Worm (Caenorhabditis elegans): Measurements from ENCODE around the gene F13A7.12.

- TF ChIP-seq snpc-4 (tag; optimal IDR thresholded peaks at IDR 0.05) (no peak), egl-27 (tag; optimal IDR thresholded peaks at IDR 0.05) (no peak), nhr-11 (tag; optimal IDR thresholded peaks at IDR 0.05) (no peak), crh-2 (tag; optimal IDR thresholded peaks at IDR 0.05) (no peak), elt-3 (tag; optimal IDR thresholded peaks at IDR 0.05) (no peak), nhr-237 (tag; optimal IDR thresholded peaks at IDR 0.05) (no peak), nhr-77 (tag; optimal IDR thresholded peaks at IDR 0.05) (no peak), zag-1 (tag; optimal IDR thresholded peaks at IDR 0.05) (no peak), lin-39 (tag; optimal IDR thresholded peaks at IDR 0.05) (no peak), aly-2 (tag; optimal IDR thresholded peaks at IDR 0.05) (no peak)
These were observed 39.7 kb downstream of the F13A7.12 start, which contains the start of the genes F26D2.13 and F26D2.14 for ce11 chrV:16435510-16435909.

Data from whole organism, L2 larva.